Fruit fly (Drosophila melanogaster): ENCODE data around the gene CG4281.

CG4281 gene

dm6 chrX:2104365-2104764, 39.4 kb upstream of the CG4281 start:
- TF ChIP-seq lz (GFP tag; optimal IDR thresholded peaks at IDR 0.05) (no peak), cyc (GFP tag; optimal IDR thresholded peaks at IDR 0.05) (no peak), CG1621 (tag; optimal IDR thresholded peaks at IDR 0.05) (no peak), CG3919 (GFP tag; optimal IDR thresholded peaks at IDR 0.05) (no peak), CG9139 (GFP tag; optimal IDR thresholded peaks at IDR 0.05) (no peak), CG31627 (GFP tag; optimal IDR thresholded peaks at IDR 0.05) (no peak), Hr38 (GFP tag; optimal IDR thresholded peaks at IDR 0.05) (no peak), OdsH (GFP tag; optimal IDR thresholded peaks at IDR 0.05) (no peak), CG7368 (GFP tag; optimal IDR thresholded peaks at IDR 0.05) (no peak), salr (GFP tag; optimal IDR thresholded peaks at IDR 0.05) (no peak), CG32006 (GFP tag; optimal IDR thresholded peaks at IDR 0.05) (no peak), CG6276 (GFP tag; optimal IDR thresholded peaks at IDR 0.05) (no peak), CG16779 (tag; optimal IDR thresholded peaks at IDR 0.05) (no peak), net (GFP tag; optimal IDR thresholded peaks at IDR 0.05) (no peak)

dm6 chrX:2103859-2104258, 38.9 kb upstream of the CG4281 start:
- TF ChIP-seq fkh (GFP tag; optimal IDR thresholded peaks at IDR 0.05) = peak; percentile 51
- TF ChIP-seq topi (GFP tag; optimal IDR thresholded peaks at IDR 0.05) = no peak
- no peak for TF ChIP-seq CG6808 (GFP tag; optimal IDR thresholded peaks at IDR 0.05)

dm6 chrX:2098267-2098666, 33.3 kb upstream of the CG4281 start:
- TF ChIP-seq cyc (GFP tag; optimal IDR thresholded peaks at IDR 0.05) (no peak), esn (GFP tag; optimal IDR thresholded peaks at IDR 0.05) (no peak), vri (GFP tag; optimal IDR thresholded peaks at IDR 0.05) (no peak), CG8632 (GFP tag; optimal IDR thresholded peaks at IDR 0.05) (no peak), CG16779 (tag; optimal IDR thresholded peaks at IDR 0.05) (no peak), fkh (GFP tag; optimal IDR thresholded peaks at IDR 0.05) (no peak), CG6792 (GFP tag; optimal IDR thresholded peaks at IDR 0.05) (no peak), net (GFP tag; optimal IDR thresholded peaks at IDR 0.05) (no peak), topi (GFP tag; optimal IDR thresholded peaks at IDR 0.05) (no peak), CG4318 (GFP tag; optimal IDR thresholded peaks at IDR 0.05) (no peak), svp (GFP tag) (no peak), Hr4 (GFP tag; optimal IDR thresholded peaks at IDR 0.05) (peak; percentile 40), Eip93F (GFP tag; optimal IDR thresholded peaks at IDR 0.05) (no peak), Lpt (GFP tag; optimal IDR thresholded peaks at IDR 0.05) (peak; percentile 21), CG6808 (GFP tag; optimal IDR thresholded peaks at IDR 0.05) (no peak), salr (GFP tag; optimal IDR thresholded peaks at IDR 0.05) (no peak), Ets96B (tag; optimal IDR thresholded peaks at IDR 0.05) (no peak), CG6163 (GFP tag; IDR thresholded peaks at IDR 0.05) (0 out of 3 replicates have a peak, but pooled peaks have one; percentile 32), CG11294 (GFP tag; IDR thresholded peaks at IDR 0.05) (no peak), Ets21C (GFP tag; optimal IDR thresholded peaks at IDR 0.05) (no peak), CG9139 (GFP tag; optimal IDR thresholded peaks at IDR 0.05) (no peak), Smox (GFP tag; optimal IDR thresholded peaks at IDR 0.05) (no peak), eg (GFP tag; IDR thresholded peaks at IDR 0.05) (peak; percentile 65), Sox15 (GFP tag; optimal IDR thresholded peaks at IDR 0.05) (no peak), Sox14 (GFP tag; optimal IDR thresholded peaks at IDR 0.05) (no peak), Eip78C (GFP tag) (peak; percentile 71), lz (GFP tag; optimal IDR thresholded peaks at IDR 0.05) (no peak), spab (GFP tag; optimal IDR thresholded peaks at IDR 0.05) (no peak), Gug (GFP tag; IDR thresholded peaks at IDR 0.05) (no peak), CG32006 (GFP tag; optimal IDR thresholded peaks at IDR 0.05) (peak; percentile 45), Hr38 (GFP tag; optimal IDR thresholded peaks at IDR 0.05) (no peak), achi (GFP tag; optimal IDR thresholded peaks at IDR 0.05) (no peak), CG15336 (GFP tag; IDR thresholded peaks at IDR 0.05) (peak; percentile 55)
